Worm (Caenorhabditis elegans) whole organism, L1 larva: Measurements from ENCODE around the gene cyp-34A1.

Source experiments
- C34B4.2 ChIP-seq: sonication (generic microtip); optimal IDR thresholded peaks from 2 replicates; lab custom pipeline; 2017; ENCODE audit warnings: mild to moderate bottlenecking, missing genetic modification characterization, missing compliant biosample characterization
- aha-1 ChIP-seq: fragments of 150-350 bp; optimal IDR thresholded peaks from 2 replicates; lab custom pipeline; 2014; ENCODE audit warnings: missing biosample characterization, missing genetic modification characterization
- alr-1 ChIP-seq: fragments of 200-800 bp; sonication (Bioruptor generic); optimal IDR thresholded peaks from 2 replicates; lab custom pipeline; 2018; ENCODE audit warnings: borderline replicate concordance, mild to moderate bottlenecking, missing genetic modification characterization, missing compliant biosample characterization
- blmp-1 ChIP-seq: fragments of 150-350 bp; optimal IDR thresholded peaks from 2 replicates; lab custom pipeline; 2014; ENCODE audit warnings: missing biosample characterization, missing genetic modification characterization
- ceh-8 ChIP-seq: fragments of 200-800 bp; sonication (Bioruptor generic); optimal IDR thresholded peaks from 2 replicates; lab custom pipeline; 2018; ENCODE audit warnings: mild to moderate bottlenecking, missing genetic modification characterization, moderate library complexity, missing compliant biosample characterization
- ces-1 ChIP-seq: fragments of 150-350 bp; optimal IDR thresholded peaks from 2 replicates; lab custom pipeline; 2014; ENCODE audit warnings: missing biosample characterization, missing genetic modification reagents, missing genetic modification characterization
- dsc-1 ChIP-seq: sonication (generic microtip); optimal IDR thresholded peaks from 2 replicates; lab custom pipeline; 2016; ENCODE audit warnings: mild to moderate bottlenecking, missing genetic modification characterization, missing compliant biosample characterization
- efl-3 ChIP-seq: fragments of 200-800 bp; sonication (Bioruptor generic); optimal IDR thresholded peaks from 2 replicates; lab custom pipeline; 2018; ENCODE audit warnings: mild to moderate bottlenecking, missing genetic modification characterization, missing compliant biosample characterization
- egl-27 ChIP-seq, 2 experiments: fragments of 150-350 bp in 1 of 2; sonication (generic microtip); optimal IDR thresholded peaks; 3 replicates each; lab custom pipeline; 2017 to 2018; ENCODE audit warnings: missing biosample characterization in 2 of 2, missing genetic modification characterization in 2 of 2, missing genetic modification reagents in 2 of 2
- elt-2 ChIP-seq: sonication (generic microtip); optimal IDR thresholded peaks from 2 replicates; lab custom pipeline; 2016; ENCODE audit warnings: missing genetic modification characterization, mild to moderate bottlenecking, inconsistent platforms, missing compliant biosample characterization, missing genetic modification reagents
- fkh-8 ChIP-seq: sonication (generic microtip); optimal IDR thresholded peaks from 2 replicates; lab custom pipeline; 2016; ENCODE audit warnings: mild to moderate bottlenecking, missing genetic modification characterization, missing compliant biosample characterization
- hlh-17 ChIP-seq: fragments of 200-800 bp; sonication (Bioruptor generic); optimal IDR thresholded peaks from 2 replicates; lab custom pipeline; 2018; ENCODE audit warnings: missing genetic modification characterization, mild to moderate bottlenecking, missing compliant biosample characterization, moderate library complexity, borderline replicate concordance
- hlh-4 ChIP-seq: sonication (generic microtip); optimal IDR thresholded peaks from 2 replicates; lab custom pipeline; 2016; ENCODE audit warnings: mild to moderate bottlenecking, missing genetic modification characterization, missing compliant biosample characterization
- hpl-2 ChIP-seq: fragments of 150-350 bp; optimal IDR thresholded peaks from 2 replicates; lab custom pipeline; 2014; ENCODE audit warnings: missing biosample characterization, missing genetic modification reagents, missing genetic modification characterization
- irx-1 ChIP-seq: sonication (generic microtip); optimal IDR thresholded peaks from 2 replicates; lab custom pipeline; 2016; ENCODE audit warnings: missing genetic modification characterization, missing compliant biosample characterization
- jun-1 ChIP-seq: fragments of 150-350 bp; optimal IDR thresholded peaks from 2 replicates; lab custom pipeline; 2014; ENCODE audit warnings: missing biosample characterization, missing genetic modification reagents, missing genetic modification characterization
- lin-14 ChIP-seq: fragments of 200-800 bp; sonication (Bioruptor generic); optimal IDR thresholded peaks from 2 replicates; lab custom pipeline; 2018; ENCODE audit warnings: mild to moderate bottlenecking, missing genetic modification characterization, moderate library complexity, missing compliant biosample characterization
- lin-39 ChIP-seq: fragments of 150-350 bp; optimal IDR thresholded peaks from 2 replicates; lab custom pipeline; 2014; ENCODE audit warnings: missing biosample characterization, missing genetic modification reagents, missing genetic modification characterization
- lsy-2 ChIP-seq, 2 experiments: fragments of 150-350 bp; optimal IDR thresholded peaks; 2 replicates each; lab custom pipeline; 2014; ENCODE audit warnings: missing biosample characterization in 2 of 2, missing genetic modification characterization in 2 of 2
- mdl-1 ChIP-seq, 2 experiments: fragments of 150-350 bp; optimal IDR thresholded peaks; 2 replicates each; lab custom pipeline; 2014 to 2017; ENCODE audit warnings: missing biosample characterization in 2 of 2, missing genetic modification characterization in 2 of 2, inconsistent platforms in 1 of 2
- nhr-12 ChIP-seq: sonication (generic microtip); optimal IDR thresholded peaks from 2 replicates; lab custom pipeline; 2017; ENCODE audit warnings: missing biosample characterization, missing genetic modification characterization
- nhr-20 ChIP-seq: sonication (generic microtip); optimal IDR thresholded peaks from 2 replicates; lab custom pipeline; 2016; ENCODE audit warnings: mild to moderate bottlenecking, missing genetic modification characterization, missing compliant biosample characterization
- nhr-47 ChIP-seq: sonication (generic microtip); optimal IDR thresholded peaks from 2 replicates; lab custom pipeline; 2016; ENCODE audit warnings: mild to moderate bottlenecking, missing genetic modification characterization, moderate library complexity, missing compliant biosample characterization
- nhr-71 ChIP-seq: sonication (generic microtip); optimal IDR thresholded peaks from 2 replicates; lab custom pipeline; 2016; ENCODE audit warnings: mild to moderate bottlenecking, missing genetic modification characterization, moderate library complexity, missing compliant biosample characterization
- nhr-76 ChIP-seq: sonication (generic microtip); optimal IDR thresholded peaks from 2 replicates; lab custom pipeline; 2017; ENCODE audit warnings: missing biosample characterization, missing genetic modification characterization
- nhr-90 ChIP-seq: sonication (generic microtip); optimal IDR thresholded peaks from 2 replicates; lab custom pipeline; 2016; ENCODE audit warnings: mild to moderate bottlenecking, missing genetic modification characterization, missing compliant biosample characterization; ENCODE audit not compliant: poor library complexity
- pax-3 ChIP-seq: fragments of 200-800 bp; sonication (Bioruptor generic); optimal IDR thresholded peaks from 2 replicates; lab custom pipeline; 2018; ENCODE audit warnings: mild to moderate bottlenecking, missing genetic modification characterization, moderate library complexity, missing compliant biosample characterization
- pqm-1 ChIP-seq: sonication (generic microtip); optimal IDR thresholded peaks from 3 replicates; lab custom pipeline; 2017; ENCODE audit warnings: missing biosample characterization, missing genetic modification characterization
- skn-1 ChIP-seq: fragments of 150-350 bp; optimal IDR thresholded peaks from 2 replicates; lab custom pipeline; 2014; ENCODE audit warnings: missing biosample characterization, missing genetic modification characterization
- snu-23 ChIP-seq: sonication (generic microtip); optimal IDR thresholded peaks from 2 replicates; lab custom pipeline; 2016; ENCODE audit warnings: missing genetic modification characterization, missing compliant biosample characterization
- swsn-7 ChIP-seq: sonication (generic microtip); optimal IDR thresholded peaks from 2 replicates; lab custom pipeline; 2016; ENCODE audit warnings: missing genetic modification characterization, missing compliant biosample characterization
- tlp-1 ChIP-seq: fragments of 150-350 bp; optimal IDR thresholded peaks from 2 replicates; lab custom pipeline; 2014; ENCODE audit warnings: missing biosample characterization, missing genetic modification characterization
- unc-62 ChIP-seq: fragments of 150-350 bp; optimal IDR thresholded peaks from 2 replicates; lab custom pipeline; 2014; ENCODE audit warnings: missing biosample characterization, missing genetic modification reagents, missing genetic modification characterization
- unc-98 ChIP-seq: fragments of 200-800 bp; sonication (Bioruptor generic); IDR thresholded peaks from 2 replicates; pipeline ENCODE4 v1.3.6; 2022; ENCODE audit warnings: missing genetic modification characterization, missing compliant biosample characterization
- ztf-4 ChIP-seq: fragments of 150-350 bp; optimal IDR thresholded peaks from 2 replicates; lab custom pipeline; 2014; ENCODE audit warnings: missing biosample characterization, missing genetic modification characterization

cyp-34A1 gene

ce11 chrV:15315827-15316527, 28.2 kb upstream of the cyp-34A1 start, which contains the start of the genes srt-22 and nhr-246:
Gene srt-22, minus strand, starts transcription at chrV:15315927.
Gene nhr-246, plus strand, starts transcription at chrV:15316477.
- TF ChIP-seq ceh-8 (GFP tag; lab: Kevin White, UChicago), result no peak
- peak; percentile 11 for TF ChIP-seq elt-2 (tag; lab: Kevin White, UChicago)

- TF ChIP-seq dsc-1 (tag; lab: Kevin White, UChicago) (no peak), lsy-2 (tag; optimal IDR thresholded peaks at IDR 0.05; lab: Kevin White, UChicago) (no peak), C34B4.2 (tag; lab: Kevin White, UChicago) (no peak), elt-2 (tag; lab: Kevin White, UChicago) (no peak), alr-1 (no peak), irx-1 (tag; lab: Kevin White, UChicago) (no peak), ceh-8 (GFP tag; lab: Kevin White, UChicago) (no peak), swsn-7 (tag; lab: Kevin White, UChicago) (no peak), nhr-90 (tag; lab: Kevin White, UChicago) (no peak), nhr-76 (tag; lab: Kevin White, UChicago) (no peak), pax-3 (tag; lab: Kevin White, UChicago) (no peak)
Measured at ce11 chrV:15313529-15313928, 25.8 kb upstream of the cyp-34A1 start.

- TF ChIP-seq hpl-2 (GFP tag; lab: Kevin White, UChicago), result no peak
- no peak for TF ChIP-seq blmp-1 (tag; lab: Kevin White, UChicago)
- no peak for TF ChIP-seq ztf-4 (tag; lab: Kevin White, UChicago)
- no peak for TF ChIP-seq mdl-1 (tag; optimal IDR thresholded peaks at IDR 0.05; lab: Kevin White, UChicago)
- TF ChIP-seq hlh-17 (GFP tag; lab: Kevin White, UChicago), result no peak
Measured at ce11 chrV:15310780-15311179, 23.0 kb upstream of the cyp-34A1 start, which contains the start of gene irld-62. Gene irld-62, plus strand, starts transcription at chrV:15311080.

DNA sequence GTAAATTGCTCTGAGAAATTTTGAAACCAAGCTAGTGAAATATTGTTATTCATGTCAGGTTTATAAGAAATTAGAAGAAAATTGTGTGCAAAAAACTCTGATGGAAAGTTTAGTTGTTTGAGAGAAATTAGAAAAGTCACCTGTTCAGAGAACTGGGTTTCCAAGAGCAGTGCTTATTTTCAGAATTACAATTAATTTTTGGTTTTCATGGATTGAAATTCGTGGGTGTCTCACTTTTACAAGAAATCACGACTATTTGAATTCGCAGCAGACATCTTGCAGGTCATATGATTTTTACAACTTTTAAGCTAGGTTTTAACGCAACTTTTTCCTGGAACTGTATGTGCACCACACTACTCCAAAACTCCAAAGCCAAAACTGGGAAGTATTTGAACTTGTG, 21.3 kb upstream of the cyp-34A1 start, which contains the start of gene srz-10:
Gene srz-10 (minus strand): TSS at position 88 of the 400 bp plus-strand sequence.
- TF ChIP-seq nhr-71 (tag; lab: Kevin White, UChicago), result peak; percentile 47
- peak; percentile 98 for TF ChIP-seq hlh-4 (tag; lab: Kevin White, UChicago)
- TF ChIP-seq nhr-47 (tag; lab: Kevin White, UChicago), result peak; percentile 42
- no peak for TF ChIP-seq snu-23
- peak; percentile 64 for TF ChIP-seq fkh-8
- TF ChIP-seq, all 84 proteins: peak for 4

DNA sequence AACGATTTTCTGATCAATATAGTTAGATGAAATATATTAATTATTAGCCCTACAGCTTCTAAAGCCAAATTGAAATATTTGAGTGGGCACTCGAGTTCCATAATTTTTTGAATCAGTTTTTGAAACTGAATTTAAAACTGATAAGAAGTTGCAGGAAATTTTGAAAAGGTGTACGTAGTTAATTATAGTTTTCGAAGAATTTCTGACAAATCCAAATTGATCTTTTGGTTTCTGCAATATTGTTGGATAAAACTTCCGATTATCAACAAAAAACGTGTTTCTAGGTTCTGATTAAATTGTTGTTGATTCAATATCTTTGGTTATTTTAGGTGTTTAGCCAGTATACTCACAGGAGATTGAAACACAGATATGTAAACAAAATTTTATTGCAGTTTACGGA, 19.0 kb upstream of the cyp-34A1 start, which contains the start of gene T26H8.4:
Gene T26H8.4 (minus strand): TSS at position 101 of the 400 bp plus-strand sequence.
- no peak for TF ChIP-seq ceh-8 (GFP tag; lab: Kevin White, UChicago)
- TF ChIP-seq pax-3 (tag; lab: Kevin White, UChicago), result peak; percentile 66

- TF ChIP-seq pax-3 (tag; lab: Kevin White, UChicago) (peak; percentile 46), lin-39 (tag; lab: Kevin White, UChicago) (no peak)
- TF ChIP-seq, all 84 proteins: peak for 1
Measured at ce11 chrV:15305502-15305901, 17.7 kb upstream of the cyp-34A1 start, which contains the start of gene T26H8.5. Gene T26H8.5, minus strand, starts transcription at chrV:15305602.

DNA sequence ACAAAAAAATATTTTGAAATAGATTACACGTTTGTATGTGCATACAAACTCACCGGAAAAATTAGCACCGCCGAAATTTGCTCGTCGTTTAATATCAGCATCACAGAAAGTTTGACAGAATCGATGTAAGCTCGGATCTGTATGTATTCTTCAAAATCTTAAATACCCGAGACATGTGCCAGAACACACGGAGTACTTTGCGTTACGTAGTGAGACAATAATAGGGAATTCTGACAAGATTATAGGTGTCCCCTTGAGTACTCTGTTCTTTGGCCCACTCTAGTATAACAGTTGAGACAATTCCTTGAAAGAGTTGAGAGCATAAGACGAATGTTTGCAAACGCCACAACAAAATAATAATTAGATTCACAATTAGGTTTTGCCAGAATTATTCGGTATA, 15.9 kb upstream of the cyp-34A1 start, which contains the start of gene srx-48:
Gene srx-48 (minus strand): TSS at position 101 of the 400 bp plus-strand sequence.
- TF ChIP-seq lin-14 (GFP tag; lab: Kevin White, UChicago) (no peak), pax-3 (tag; lab: Kevin White, UChicago) (peak; percentile 67)
- TF ChIP-seq, all 84 proteins: peak for 1

DNA sequence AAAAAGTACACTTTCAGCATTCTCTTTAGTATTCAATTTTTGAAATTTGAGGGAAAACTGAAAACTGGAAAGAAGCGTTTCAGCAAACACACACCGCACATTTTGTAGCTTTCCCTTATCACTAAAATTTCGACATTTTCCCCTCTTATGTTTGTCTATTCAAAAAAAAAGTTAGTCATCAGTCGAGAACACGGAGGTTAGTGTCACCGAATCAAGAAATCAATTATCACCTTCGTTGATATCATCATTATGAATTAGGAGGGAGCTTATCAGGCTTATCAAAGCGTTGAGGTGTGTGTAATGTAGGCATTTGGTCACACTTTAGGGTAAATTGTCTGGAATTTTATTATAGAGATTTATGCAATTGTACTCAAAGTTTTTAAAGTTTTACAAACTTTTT, 10.8 kb upstream of the cyp-34A1 start, which contains the start of gene cpr-3:
Gene cpr-3 (minus strand): TSS at position 104 of the 400 bp plus-strand sequence.
- TF ChIP-seq aha-1 (tag; lab: Kevin White, UChicago) (no peak), elt-2 (tag; lab: Kevin White, UChicago) (peak; percentile 100), lsy-2 (tag; optimal IDR thresholded peaks at IDR 0.05; lab: Kevin White, UChicago) (no peak), pqm-1 (tag; lab: Kevin White, UChicago) (peak; percentile 90), unc-98 (GFP tag; lab: Robert Waterston, UW) (no peak), efl-3 (GFP tag; lab: Kevin White, UChicago) (no peak), pax-3 (tag; lab: Kevin White, UChicago) (peak; percentile 88), ces-1 (no peak), tlp-1 (peak; percentile 83), unc-62 (no peak), egl-27 (tag; optimal IDR thresholded peaks at IDR 0.05; lab: Kevin White, UChicago) (no peak), skn-1 (tag; lab: Kevin White, UChicago) (no peak), nhr-12 (tag; lab: Kevin White, UChicago) (no peak), jun-1 (tag; lab: Kevin White, UChicago) (peak; percentile 75), nhr-20 (tag; lab: Kevin White, UChicago) (peak; percentile 52)
